Worm (Caenorhabditis elegans) whole organism, late embryonic: ENCODE data around the gene F41F3.1.

Experiments used
- F13H6.1 ChIP-seq: sonication (generic microtip); optimal IDR thresholded peaks from 2 replicates; lab custom pipeline; 2016; ENCODE audit warnings: missing genetic modification characterization, missing compliant biosample characterization
- dmd-4 ChIP-seq: sonication (generic microtip); optimal IDR thresholded peaks from 2 replicates; lab custom pipeline; 2016; ENCODE audit warnings: borderline replicate concordance, missing genetic modification characterization, missing compliant biosample characterization
- fkh-10 ChIP-seq: fragments of 150-350 bp; optimal IDR thresholded peaks from 2 replicates; lab custom pipeline; 2014; ENCODE audit warnings: missing biosample characterization, missing genetic modification reagents, missing genetic modification characterization
- hlh-6 ChIP-seq: sonication (generic microtip); optimal IDR thresholded peaks from 2 replicates; lab custom pipeline; 2016; ENCODE audit warnings: missing genotype, missing genetic modification characterization, missing compliant biosample characterization
- odd-2 ChIP-seq: sonication (generic microtip); optimal IDR thresholded peaks from 2 replicates; lab custom pipeline; 2017; ENCODE audit warnings: antibody characterized with exemption, mild to moderate bottlenecking, missing genetic modification characterization, missing compliant biosample characterization
- pha-4 ChIP-seq: fragments of 150-350 bp; optimal IDR thresholded peaks from 2 replicates; lab custom pipeline; 2018; ENCODE audit warnings: missing biosample characterization, missing genetic modification reagents, missing genetic modification characterization
- pqm-1 ChIP-seq: sonication (generic microtip); optimal IDR thresholded peaks from 2 replicates; lab custom pipeline; 2016; ENCODE audit warnings: missing genetic modification characterization, missing compliant biosample characterization
- tbx-2 ChIP-seq: sonication (generic microtip); optimal IDR thresholded peaks from 2 replicates; lab custom pipeline; 2016; ENCODE audit warnings: missing genetic modification characterization, missing compliant biosample characterization
- unc-42 ChIP-seq: sonication (generic microtip); optimal IDR thresholded peaks from 2 replicates; lab custom pipeline; 2016; ENCODE audit warnings: missing genotype, missing genetic modification characterization, missing compliant biosample characterization

- no peak for TF ChIP-seq pqm-1
- no peak for TF ChIP-seq unc-42 (tag; lab: Kevin White, UChicago)
- TF ChIP-seq F13H6.1 (tag; lab: Kevin White, UChicago), result no peak
- TF ChIP-seq dmd-4 (tag; lab: Kevin White, UChicago), result no peak
- no peak for TF ChIP-seq odd-2
- no peak for TF ChIP-seq fkh-10
- TF ChIP-seq tbx-2, result no peak
- TF ChIP-seq hlh-6, result no peak
- TF ChIP-seq pha-4, result no peak
Measured at ce11 chrV:4648527-4648926, 5.8 kb upstream of the F41F3.1 start, which contains the start of gene F41F3.8.
